Fruit fly (Drosophila melanogaster) whole organism, embryonic: Measurements from ENCODE around the gene MESR6.

Experiments used
- Blimp-1 ChIP-seq: fragments of 200-800 bp; sonication (Bioruptor generic); optimal IDR thresholded peaks from 3 replicates; lab custom pipeline; 2018; ENCODE audit warnings: missing biosample characterization, missing genetic modification characterization, mild to moderate bottlenecking, moderate library complexity, missing genetic modification reagents
- C15 ChIP-seq: fragments of 200-800 bp; sonication (Bioruptor generic); IDR thresholded peaks from 3 replicates; pipeline ENCODE4 v1.3.6; 2022; ENCODE audit warnings: missing biosample characterization, missing genetic modification characterization
- CG10147 ChIP-seq: fragments of 200-800 bp; sonication (Bioruptor generic); optimal IDR thresholded peaks from 2 replicates; lab custom pipeline; 2019; ENCODE audit warnings: missing biosample characterization, mild to moderate bottlenecking, missing genetic modification characterization, moderate library complexity
- CG1024 ChIP-seq: fragments of 200-800 bp; sonication (Bioruptor generic); IDR thresholded peaks from 2 replicates; pipeline ENCODE4 v1.3.6; 2022; ENCODE audit warnings: missing biosample characterization, missing genetic modification characterization
- CG10267 ChIP-seq: fragments of 200-800 bp; sonication (Bioruptor generic); optimal IDR thresholded peaks from 2 replicates; lab custom pipeline; 2018; ENCODE audit warnings: missing biosample characterization, mild to moderate bottlenecking, missing genetic modification characterization, moderate library complexity
- CG10462 ChIP-seq: fragments of 200-800 bp; sonication (Bioruptor generic); optimal IDR thresholded peaks from 2 replicates; lab custom pipeline; 2016; ENCODE audit warnings: missing biosample characterization, missing genetic modification characterization
- CG11456 ChIP-seq: fragments of 200-800 bp; sonication (Bioruptor generic); IDR thresholded peaks from 3 replicates; pipeline ENCODE4 v1.3.6; 2022; ENCODE audit warnings: missing biosample characterization, missing genetic modification characterization
- CG12299 ChIP-seq: fragments of 200-800 bp; sonication (Bioruptor generic); optimal IDR thresholded peaks from 2 replicates; lab custom pipeline; 2018; ENCODE audit warnings: missing biosample characterization, mild to moderate bottlenecking, missing genetic modification characterization
- CG12769 ChIP-seq: fragments of 200-800 bp; sonication (Bioruptor generic); optimal IDR thresholded peaks from 2 replicates; lab custom pipeline; 2019; ENCODE audit warnings: missing biosample characterization, mild to moderate bottlenecking, missing genetic modification characterization, moderate library complexity
- CG14014 ChIP-seq: fragments of 200-800 bp; sonication (Bioruptor generic); IDR thresholded peaks from 2 replicates; pipeline ENCODE4 v1.3.6; 2022; ENCODE audit warnings: missing biosample characterization, missing genetic modification characterization
- CG14710 ChIP-seq: fragments of 200-800 bp; sonication (Bioruptor generic); optimal IDR thresholded peaks from 3 replicates; lab custom pipeline; 2019; ENCODE audit warnings: missing biosample characterization, mild to moderate bottlenecking, missing genetic modification characterization, moderate library complexity
- CG15514 ChIP-seq: fragments of 200-800 bp; sonication (Bioruptor generic); optimal IDR thresholded peaks from 3 replicates; lab custom pipeline; 2017; ENCODE audit warnings: missing biosample characterization, missing genetic modification characterization, mild to moderate bottlenecking, moderate library complexity, missing genetic modification reagents
- CG1603 ChIP-seq: fragments of 200-800 bp; sonication (Bioruptor generic); optimal IDR thresholded peaks from 2 replicates; lab custom pipeline; 2019; ENCODE audit warnings: missing biosample characterization, mild to moderate bottlenecking, missing genetic modification characterization, moderate library complexity
- CG17829 ChIP-seq: fragments of 200-800 bp; optimal IDR thresholded peaks from 2 replicates; lab custom pipeline; 2019; ENCODE audit warnings: missing biosample characterization, mild to moderate bottlenecking, missing genetic modification characterization, moderate library complexity
- CG18599 ChIP-seq: fragments of 200-800 bp; sonication (Bioruptor generic); optimal IDR thresholded peaks from 3 replicates; lab custom pipeline; 2017; ENCODE audit warnings: missing biosample characterization, missing genetic modification characterization, mild to moderate bottlenecking, moderate library complexity, missing genetic modification reagents
- CG32767 ChIP-seq: fragments of 200-800 bp; sonication (Bioruptor generic); IDR thresholded peaks from 2 replicates; pipeline ENCODE4 v1.3.6; 2022; ENCODE audit warnings: missing biosample characterization, missing genetic modification characterization
- CG32772 ChIP-seq: fragments of 200-800 bp; sonication (Bioruptor generic); IDR thresholded peaks from 2 replicates; pipeline ENCODE4 v1.3.6; 2022; ENCODE audit warnings: missing biosample characterization, missing genetic modification characterization
- CG3995 ChIP-seq: fragments of 200-800 bp; sonication (Bioruptor generic); optimal IDR thresholded peaks from 3 replicates; lab custom pipeline; 2016; ENCODE audit warnings: missing biosample characterization, missing genetic modification characterization
- CG42726 ChIP-seq: fragments of 200-800 bp; sonication (Bioruptor generic); IDR thresholded peaks from 2 replicates; pipeline ENCODE4 v1.3.6; 2022; ENCODE audit warnings: missing biosample characterization, missing genetic modification characterization; ENCODE audit not compliant: partially characterized antibody
- CG7987 ChIP-seq: fragments of 200-800 bp; sonication (Bioruptor generic); optimal IDR thresholded peaks from 2 replicates; lab custom pipeline; 2018; ENCODE audit warnings: missing biosample characterization, mild to moderate bottlenecking, missing genetic modification characterization, moderate library complexity
- CG8359 ChIP-seq: fragments of 200-800 bp; sonication (Bioruptor generic); optimal IDR thresholded peaks from 2 replicates; lab custom pipeline; 2017; ENCODE audit warnings: missing biosample characterization, mild to moderate bottlenecking, missing genetic modification characterization, borderline replicate concordance
- CG8924 ChIP-seq: fragments of 200-800 bp; optimal IDR thresholded peaks from 3 replicates; lab custom pipeline; 2019; ENCODE audit warnings: missing biosample characterization, mild to moderate bottlenecking, missing genetic modification characterization, moderate library complexity
- CG9797 ChIP-seq: fragments of 200-800 bp; sonication (Bioruptor generic); optimal IDR thresholded peaks from 3 replicates; lab custom pipeline; 2018; ENCODE audit warnings: missing biosample characterization, mild to moderate bottlenecking, missing genetic modification characterization
- Camta ChIP-seq: fragments of 200-800 bp; sonication (Bioruptor generic); optimal IDR thresholded peaks from 2 replicates; lab custom pipeline; 2016; ENCODE audit warnings: missing biosample characterization, missing genetic modification characterization
- Dref ChIP-seq: fragments of 200-800 bp; sonication (Bioruptor generic); IDR thresholded peaks from 2 replicates; pipeline ENCODE4 v1.3.6; 2022; ENCODE audit warnings: missing biosample characterization, missing genetic modification characterization
- Drgx ChIP-seq: fragments of 200-800 bp; sonication (Bioruptor generic); IDR thresholded peaks from 2 replicates; pipeline ENCODE4 v1.3.6; 2022; ENCODE audit warnings: missing biosample characterization, missing genetic modification characterization
- H2.0 ChIP-seq: fragments of 200-800 bp; sonication (Bioruptor generic); IDR thresholded peaks from 2 replicates; pipeline ENCODE4 v1.3.6; 2022; ENCODE audit warnings: missing biosample characterization, missing genetic modification characterization
- HLH3B ChIP-seq: fragments of 200-800 bp; sonication (Bioruptor generic); IDR thresholded peaks from 2 replicates; pipeline ENCODE4 v1.3.6; 2022; ENCODE audit warnings: missing biosample characterization, missing genetic modification characterization
- HmgZ ChIP-seq: fragments of 200-800 bp; sonication (Bioruptor generic); optimal IDR thresholded peaks from 2 replicates; lab custom pipeline; 2018; ENCODE audit warnings: missing biosample characterization, mild to moderate bottlenecking, missing genetic modification characterization
- Lhr ChIP-seq: fragments of 200-800 bp; sonication (Bioruptor generic); optimal IDR thresholded peaks from 3 replicates; lab custom pipeline; 2017; ENCODE audit warnings: mild to moderate bottlenecking, missing biosample characterization, missing genetic modification reagents, missing genetic modification characterization
- MESR4 ChIP-seq: fragments of 200-800 bp; sonication (Bioruptor generic); optimal IDR thresholded peaks from 2 replicates; lab custom pipeline; 2018; ENCODE audit warnings: missing biosample characterization, mild to moderate bottlenecking, missing genetic modification characterization, moderate library complexity
- Med ChIP-seq: fragments of 200-800 bp; sonication (Bioruptor generic); peaks from one replicate; lab custom pipeline; 2016; ENCODE audit warnings: missing biosample characterization, missing genetic modification characterization, mild to moderate bottlenecking, inconsistent platforms, moderate library complexity
- Oaz ChIP-seq: fragments of 200-800 bp; sonication (Bioruptor generic); IDR thresholded peaks from 2 replicates; pipeline ENCODE4 v1.3.6; 2022; ENCODE audit warnings: missing biosample characterization, missing genetic modification characterization
- Scr ChIP-seq: fragments of 200-800 bp; sonication (Bioruptor generic); IDR thresholded peaks from 2 replicates; pipeline ENCODE4 v1.3.6; 2022; ENCODE audit warnings: missing biosample characterization, missing genetic modification characterization; ENCODE audit not compliant: partially characterized antibody
- Xrp1 ChIP-seq: fragments of 200-800 bp; sonication (Bioruptor generic); IDR thresholded peaks from 2 replicates; pipeline ENCODE4 v1.3.6; 2022; ENCODE audit warnings: missing biosample characterization, missing genetic modification characterization
- YL-1 ChIP-seq: fragments of 200-800 bp; sonication (Bioruptor generic); optimal IDR thresholded peaks from 3 replicates; lab custom pipeline; 2017; ENCODE audit warnings: missing biosample characterization, mild to moderate bottlenecking, missing genetic modification characterization
- crp ChIP-seq, 2 experiments: fragments of 200-800 bp; sonication (Bioruptor generic); optimal IDR thresholded peaks; 2 replicates in 1 of 2; 3 replicates in 1 of 2; lab custom pipeline; 2017; ENCODE audit warnings: missing biosample characterization in 2 of 2, missing genetic modification characterization in 2 of 2, mild to moderate bottlenecking in 1 of 2, moderate library complexity in 1 of 2
- dati ChIP-seq: fragments of 200-800 bp; sonication (Bioruptor generic); IDR thresholded peaks from 2 replicates; pipeline ENCODE4 v1.3.6; 2022; ENCODE audit warnings: missing biosample characterization, missing genetic modification characterization
- dpn ChIP-seq, 2 experiments: fragments of 200-800 bp; sonication (Bioruptor generic); optimal IDR thresholded peaks; 3 replicates each; lab custom pipeline; 2016; ENCODE audit warnings: missing biosample characterization in 2 of 2, missing genetic modification characterization in 2 of 2
- dysf ChIP-seq: fragments of 200-800 bp; sonication (Bioruptor generic); IDR thresholded peaks from 3 replicates; pipeline ENCODE4 v1.3.6; 2022; ENCODE audit warnings: missing biosample characterization, missing genetic modification characterization
- fd96Cb ChIP-seq: fragments of 200-800 bp; sonication (Bioruptor generic); optimal IDR thresholded peaks from 2 replicates; lab custom pipeline; 2018; ENCODE audit warnings: missing biosample characterization, mild to moderate bottlenecking, missing genetic modification characterization, moderate library complexity
- h ChIP-seq: fragments of >200 bp; optimal IDR thresholded peaks from 2 replicates; lab custom pipeline; 2017
- lbe ChIP-seq: fragments of 200-800 bp; sonication (Bioruptor generic); optimal IDR thresholded peaks from 2 replicates; lab custom pipeline; 2016; ENCODE audit warnings: missing biosample characterization, mild to moderate bottlenecking, missing genetic modification characterization
- shn ChIP-seq: fragments of 200-800 bp; sonication (Bioruptor generic); optimal IDR thresholded peaks from 3 replicates; lab custom pipeline; 2016; ENCODE audit warnings: missing biosample characterization, missing genetic modification characterization
- sima ChIP-seq: fragments of 200-800 bp; sonication (Bioruptor generic); optimal IDR thresholded peaks from 2 replicates; lab custom pipeline; 2016; ENCODE audit warnings: missing biosample characterization, missing genetic modification characterization
- stwl ChIP-seq: fragments of 200-800 bp; sonication (Bioruptor generic); optimal IDR thresholded peaks from 3 replicates; lab custom pipeline; 2018; ENCODE audit warnings: missing biosample characterization, mild to moderate bottlenecking, missing genetic modification characterization, moderate library complexity
- zfh2 ChIP-seq: fragments of 200-800 bp; sonication (Bioruptor generic); optimal IDR thresholded peaks from 2 replicates; lab custom pipeline; 2016; ENCODE audit warnings: missing biosample characterization, missing genetic modification characterization

MESR6 gene

DNA sequence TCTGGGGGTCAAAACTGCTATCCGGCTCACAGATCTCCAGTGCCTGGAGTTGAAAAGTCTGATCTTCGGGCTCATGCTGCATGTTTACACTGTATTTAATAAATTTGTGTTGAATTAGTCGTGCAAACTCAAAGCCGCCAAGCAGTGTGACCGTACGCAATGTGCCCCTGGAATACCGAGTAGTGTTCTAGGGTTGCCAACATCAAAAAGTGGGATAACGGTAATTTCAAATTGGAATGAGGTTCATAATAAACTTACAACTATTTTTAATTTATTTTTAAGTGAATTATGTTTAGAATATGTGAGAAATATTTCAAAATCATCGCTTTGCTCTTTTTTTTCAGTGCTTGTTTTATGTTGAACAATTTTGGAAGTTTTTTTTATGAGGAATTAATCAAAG, 7.7 kb downstream of the MESR6 start, which contains the start of gene Gem2 (continued):
- no peak for TF ChIP-seq lbe
- TF ChIP-seq C15, result no peak
- no peak for TF ChIP-seq CG8359 (GFP tag; lab: Kevin White, UChicago)
- no peak for TF ChIP-seq CG7987 (GFP tag; lab: Kevin White, UChicago)
- TF ChIP-seq CG42726, result no peak
- no peak for TF ChIP-seq CG10147 (GFP tag; lab: Kevin White, UChicago)
- TF ChIP-seq CG32767 (GFP tag; lab: Robert Waterston, UW), result no peak
- 0 out of 2 replicates have a peak, but pooled peaks have one; percentile 19 for TF ChIP-seq CG14014 (GFP tag; lab: Robert Waterston, UW)
- no peak for TF ChIP-seq CG32772
- no peak for TF ChIP-seq Dref (GFP tag; lab: Robert Waterston, UW)
- TF ChIP-seq zfh2 (GFP tag; lab: Kevin White, UChicago), result no peak
- no peak for TF ChIP-seq fd96Cb (tag; lab: Kevin White, UChicago)
- no peak for TF ChIP-seq sima (GFP tag; lab: Kevin White, UChicago)
- TF ChIP-seq CG10267, result peak; percentile 43
- TF ChIP-seq Xrp1, result no peak
- no peak for TF ChIP-seq Scr (GFP tag; lab: Robert Waterston, UW)
- TF ChIP-seq Drgx (GFP tag; lab: Robert Waterston, UW), result no peak
- peak; percentile 41 for TF ChIP-seq HmgZ (tag; lab: Kevin White, UChicago)
- no peak for TF ChIP-seq CG3995 (GFP tag; lab: Kevin White, UChicago)
- peak; percentile 56 for TF ChIP-seq CG1603 (tag; lab: Kevin White, UChicago)
- no peak for TF ChIP-seq shn
- TF ChIP-seq CG17829 (tag; lab: Kevin White, UChicago), result no peak
- TF ChIP-seq h, result no peak
- peak; percentile 98 for TF ChIP-seq stwl
- no peak for TF ChIP-seq CG1024
- 0 out of 2 replicates have a peak, but pooled peaks have one; percentile 4 for TF ChIP-seq H2.0 (GFP tag; lab: Robert Waterston, UW)
- TF ChIP-seq CG12299 (tag; lab: Kevin White, UChicago), result no peak
- TF ChIP-seq CG14710 (tag; lab: Kevin White, UChicago), result peak; percentile 42
- TF ChIP-seq Blimp-1 (GFP tag; lab: Kevin White, UChicago), result no peak
- peak; percentile 77 for TF ChIP-seq CG9797 (GFP tag; lab: Kevin White, UChicago)
- TF ChIP-seq Med, result peak; percentile 64
- TF ChIP-seq CG12769 (tag; lab: Kevin White, UChicago), result no peak
- TF ChIP-seq CG8924 (tag; lab: Kevin White, UChicago), result no peak
- TF ChIP-seq Oaz (GFP tag; lab: Robert Waterston, UW), result no peak
- TF ChIP-seq crp (GFP tag; optimal IDR thresholded peaks at IDR 0.05; lab: Kevin White, UChicago), result no peak
- no peak for TF ChIP-seq HLH3B (GFP tag; lab: Robert Waterston, UW)
- TF ChIP-seq dati, result no peak
- peak; percentile 17 for TF ChIP-seq MESR4 (GFP tag; lab: Kevin White, UChicago)
- TF ChIP-seq CG10462 (GFP tag; lab: Kevin White, UChicago), result peak; percentile 30
- peak; percentile 35 for TF ChIP-seq YL-1 (GFP tag; lab: Kevin White, UChicago)
- no peak for TF ChIP-seq dysf (GFP tag; lab: Robert Waterston, UW)
- no peak for TF ChIP-seq dpn (GFP tag; optimal IDR thresholded peaks at IDR 0.05; lab: Kevin White, UChicago)
- TF ChIP-seq Camta (GFP tag; lab: Kevin White, UChicago), result no peak
- no peak for TF ChIP-seq CG11456 (GFP tag; lab: Robert Waterston, UW)
- TF ChIP-seq Lhr (GFP tag; lab: Kevin White, UChicago), result peak; percentile 55
- TF ChIP-seq CG15514 (GFP tag; lab: Kevin White, UChicago), result peak; percentile 44
- TF ChIP-seq CG18599 (GFP tag; lab: Kevin White, UChicago), result no peak
